Worm (Caenorhabditis elegans) whole organism, late embryonic: ENCODE measurements around the gene W05H5.1.

Source experiments
- ama-1 ChIP-seq: fragments of 150-350 bp; optimal IDR thresholded peaks from 2 replicates; lab custom pipeline; 2014
- ceh-30 ChIP-seq: fragments of 150-350 bp; optimal IDR thresholded peaks from 2 replicates; lab custom pipeline; 2014; ENCODE audit warnings: missing biosample characterization, missing genetic modification characterization
- elt-2 ChIP-seq: sonication (generic microtip); optimal IDR thresholded peaks from 2 replicates; lab custom pipeline; 2016; ENCODE audit warnings: missing genetic modification reagents, missing genetic modification characterization, missing compliant biosample characterization
- fkh-6 ChIP-seq: sonication (generic microtip); optimal IDR thresholded peaks from 2 replicates; lab custom pipeline; 2016; ENCODE audit warnings: missing genetic modification characterization, missing compliant biosample characterization
- hlh-15 ChIP-seq: sonication (generic microtip); optimal IDR thresholded peaks from 2 replicates; lab custom pipeline; 2016; ENCODE audit warnings: missing genetic modification characterization, missing compliant biosample characterization
- lim-6 ChIP-seq: sonication (generic microtip); optimal IDR thresholded peaks from 2 replicates; lab custom pipeline; 2016; ENCODE audit warnings: missing genetic modification characterization, missing compliant biosample characterization
- nfya-1 ChIP-seq: sonication (generic microtip); optimal IDR thresholded peaks from 2 replicates; lab custom pipeline; 2017; ENCODE audit warnings: missing genetic modification characterization, mild to moderate bottlenecking, missing compliant biosample characterization, antibody characterized with exemption, moderate library complexity
- odd-2 ChIP-seq: sonication (generic microtip); optimal IDR thresholded peaks from 2 replicates; lab custom pipeline; 2017; ENCODE audit warnings: antibody characterized with exemption, mild to moderate bottlenecking, missing genetic modification characterization, missing compliant biosample characterization
- pha-4 ChIP-seq: fragments of 150-350 bp; optimal IDR thresholded peaks from 2 replicates; lab custom pipeline; 2018; ENCODE audit warnings: missing biosample characterization, missing genetic modification reagents, missing genetic modification characterization
- zip-5 ChIP-seq: sonication (generic microtip); optimal IDR thresholded peaks from 2 replicates; lab custom pipeline; 2016; ENCODE audit warnings: missing genetic modification characterization, missing compliant biosample characterization

ce11 chrII:12425644-12426222 is 18.8 kb downstream of the W05H5.1 start, which contains the start of gene daf-22:
- no peak for TF ChIP-seq zip-5 (tag; lab: Kevin White, UChicago)
- TF ChIP-seq ama-1 (lab: Kevin White, UChicago) = no peak
- no peak for TF ChIP-seq pha-4 (tag; lab: Kevin White, UChicago)
- TF ChIP-seq lim-6 (tag; lab: Kevin White, UChicago) = no peak
- no peak for TF ChIP-seq odd-2 (tag; lab: Kevin White, UChicago)
- TF ChIP-seq nfya-1 (tag; lab: Kevin White, UChicago) = no peak
- no peak for TF ChIP-seq ceh-30
- TF ChIP-seq fkh-6 (tag; lab: Kevin White, UChicago) = no peak
- TF ChIP-seq hlh-15 (tag; lab: Kevin White, UChicago) = no peak
- TF ChIP-seq elt-2 = peak; percentile 76
